Worm (Caenorhabditis elegans) whole organism, L1 larva: Measurements from ENCODE around the gene K12B6.4.
A peak's percentile ranks its signal among the peaks of the same experiment; 100 is the strongest.

ENCODE experiments used
- C04F5.9 ChIP-seq: sonication (generic microtip); optimal IDR thresholded peaks from 2 replicates; lab custom pipeline; 2016; ENCODE audit warnings: missing genetic modification characterization, missing compliant biosample characterization
- C34B4.2 ChIP-seq: sonication (generic microtip); optimal IDR thresholded peaks from 2 replicates; lab custom pipeline; 2017; ENCODE audit warnings: mild to moderate bottlenecking, missing genetic modification characterization, missing compliant biosample characterization
- F16B12.6 ChIP-seq: fragments of 150-350 bp; optimal IDR thresholded peaks from 2 replicates; lab custom pipeline; 2014; ENCODE audit warnings: missing biosample characterization, missing genetic modification characterization
- Y116A8C.19 ChIP-seq: sonication (generic microtip); optimal IDR thresholded peaks from 2 replicates; lab custom pipeline; 2016; ENCODE audit warnings: missing compliant biosample characterization, missing genetic modification characterization, borderline replicate concordance
- aha-1 ChIP-seq: fragments of 150-350 bp; optimal IDR thresholded peaks from 2 replicates; lab custom pipeline; 2014; ENCODE audit warnings: missing biosample characterization, missing genetic modification characterization
- aly-2 ChIP-seq: fragments of 150-350 bp; optimal IDR thresholded peaks from 2 replicates; lab custom pipeline; 2014; ENCODE audit warnings: missing biosample characterization, missing genetic modification characterization
- ceh-63 ChIP-seq: fragments of 200-800 bp; sonication (Bioruptor generic); optimal IDR thresholded peaks from 2 replicates; lab custom pipeline; 2018; ENCODE audit warnings: mild to moderate bottlenecking, missing genetic modification characterization, missing compliant biosample characterization
- ceh-8 ChIP-seq: fragments of 200-800 bp; sonication (Bioruptor generic); optimal IDR thresholded peaks from 2 replicates; lab custom pipeline; 2018; ENCODE audit warnings: mild to moderate bottlenecking, missing genetic modification characterization, moderate library complexity, missing compliant biosample characterization
- ceh-90 ChIP-seq: sonication (generic microtip); optimal IDR thresholded peaks from 2 replicates; lab custom pipeline; 2016; ENCODE audit warnings: missing genetic modification characterization, missing compliant biosample characterization
- efl-1 ChIP-seq, 4 experiments: fragments of 150-350 bp; optimal IDR thresholded peaks in 3 of 4; peaks in 1 of 4; 1 replicate in 1 of 4; 2 replicates in 3 of 4; lab custom pipeline; 2014; ENCODE audit warnings: missing biosample characterization in 2 of 4, missing genetic modification characterization in 2 of 4, missing genetic modification reagents in 2 of 4
- egl-13 ChIP-seq: sonication (generic microtip); optimal IDR thresholded peaks from 2 replicates; lab custom pipeline; 2016; ENCODE audit warnings: missing genotype, missing genetic modification reagents, missing genetic modification characterization, missing compliant biosample characterization
- egl-27 ChIP-seq, 2 experiments: fragments of 150-350 bp in 1 of 2; sonication (generic microtip); optimal IDR thresholded peaks; 3 replicates each; lab custom pipeline; 2017 to 2018; ENCODE audit warnings: missing biosample characterization in 2 of 2, missing genetic modification characterization in 2 of 2, missing genetic modification reagents in 2 of 2
- elt-2 ChIP-seq: sonication (generic microtip); optimal IDR thresholded peaks from 2 replicates; lab custom pipeline; 2016; ENCODE audit warnings: missing genetic modification characterization, mild to moderate bottlenecking, inconsistent platforms, missing compliant biosample characterization, missing genetic modification reagents
- elt-3 ChIP-seq, 6 experiments: fragments of 150-350 bp in 1 of 6; sonication (generic microtip); optimal IDR thresholded peaks; 2 replicates each; lab custom pipeline; 2017 to 2018; ENCODE audit warnings: missing biosample characterization in 6 of 6, missing genetic modification characterization in 6 of 6, inconsistent platforms in 1 of 6
- ets-5 ChIP-seq: fragments of 200-800 bp; sonication (Bioruptor generic); IDR thresholded peaks from 2 replicates; pipeline ENCODE4 v1.3.6; 2022; ENCODE audit warnings: missing genetic modification characterization, missing compliant biosample characterization
- fkh-10 ChIP-seq: sonication (generic microtip); optimal IDR thresholded peaks from 2 replicates; lab custom pipeline; 2017; ENCODE audit warnings: missing biosample characterization, missing genetic modification reagents, missing genetic modification characterization
- fkh-4 ChIP-seq: sonication (generic microtip); optimal IDR thresholded peaks from 2 replicates; lab custom pipeline; 2016; ENCODE audit warnings: missing compliant biosample characterization, missing genetic modification characterization, borderline replicate concordance
- fos-1 ChIP-seq: fragments of 150-350 bp; optimal IDR thresholded peaks from 2 replicates; lab custom pipeline; 2014; ENCODE audit warnings: missing biosample characterization, missing genetic modification characterization
- grh-1 ChIP-seq: fragments of 200-800 bp; sonication (Bioruptor generic); IDR thresholded peaks from 2 replicates; pipeline ENCODE4 v1.3.6; 2022; ENCODE audit warnings: missing genetic modification reagents, missing genetic modification characterization, missing compliant biosample characterization
- hlh-17 ChIP-seq: fragments of 200-800 bp; sonication (Bioruptor generic); optimal IDR thresholded peaks from 2 replicates; lab custom pipeline; 2018; ENCODE audit warnings: missing genetic modification characterization, mild to moderate bottlenecking, missing compliant biosample characterization, moderate library complexity, borderline replicate concordance
- hlh-4 ChIP-seq: sonication (generic microtip); optimal IDR thresholded peaks from 2 replicates; lab custom pipeline; 2016; ENCODE audit warnings: mild to moderate bottlenecking, missing genetic modification characterization, missing compliant biosample characterization
- hpl-2 ChIP-seq: fragments of 150-350 bp; optimal IDR thresholded peaks from 2 replicates; lab custom pipeline; 2014; ENCODE audit warnings: missing biosample characterization, missing genetic modification reagents, missing genetic modification characterization
- irx-1 ChIP-seq: sonication (generic microtip); optimal IDR thresholded peaks from 2 replicates; lab custom pipeline; 2016; ENCODE audit warnings: missing genetic modification characterization, missing compliant biosample characterization
- jun-1 ChIP-seq: fragments of 150-350 bp; optimal IDR thresholded peaks from 2 replicates; lab custom pipeline; 2014; ENCODE audit warnings: missing biosample characterization, missing genetic modification reagents, missing genetic modification characterization
- lin-14 ChIP-seq: fragments of 200-800 bp; sonication (Bioruptor generic); optimal IDR thresholded peaks from 2 replicates; lab custom pipeline; 2018; ENCODE audit warnings: mild to moderate bottlenecking, missing genetic modification characterization, moderate library complexity, missing compliant biosample characterization
- lin-35 ChIP-seq, 2 experiments: fragments of 150-350 bp; optimal IDR thresholded peaks; 2 replicates each; lab custom pipeline; 2014; ENCODE audit warnings: missing biosample characterization in 2 of 2, missing genetic modification characterization in 2 of 2, missing genetic modification reagents in 2 of 2
- lin-39 ChIP-seq: fragments of 150-350 bp; optimal IDR thresholded peaks from 2 replicates; lab custom pipeline; 2014; ENCODE audit warnings: missing biosample characterization, missing genetic modification reagents, missing genetic modification characterization
- mdl-1 ChIP-seq, 2 experiments: fragments of 150-350 bp; optimal IDR thresholded peaks; 2 replicates each; lab custom pipeline; 2014 to 2017; ENCODE audit warnings: missing biosample characterization in 2 of 2, missing genetic modification characterization in 2 of 2, inconsistent platforms in 1 of 2
- mep-1 ChIP-seq: fragments of 150-350 bp; optimal IDR thresholded peaks from 2 replicates; lab custom pipeline; 2014; ENCODE audit warnings: missing biosample characterization, missing genetic modification characterization
- nhr-12 ChIP-seq: sonication (generic microtip); optimal IDR thresholded peaks from 2 replicates; lab custom pipeline; 2017; ENCODE audit warnings: missing biosample characterization, missing genetic modification characterization
- nhr-237 ChIP-seq: fragments of 150-350 bp; optimal IDR thresholded peaks from 2 replicates; lab custom pipeline; 2014; ENCODE audit warnings: missing biosample characterization, missing genetic modification characterization
- nhr-28 ChIP-seq: fragments of 150-350 bp; optimal IDR thresholded peaks from 2 replicates; lab custom pipeline; 2014; ENCODE audit warnings: missing biosample characterization, missing genetic modification characterization
- nhr-84 ChIP-seq: sonication (generic microtip); optimal IDR thresholded peaks from 2 replicates; lab custom pipeline; 2017; ENCODE audit warnings: missing biosample characterization, missing genetic modification characterization
- nhr-90 ChIP-seq: sonication (generic microtip); optimal IDR thresholded peaks from 2 replicates; lab custom pipeline; 2016; ENCODE audit warnings: mild to moderate bottlenecking, missing genetic modification characterization, missing compliant biosample characterization; ENCODE audit not compliant: poor library complexity
- pax-3 ChIP-seq: fragments of 200-800 bp; sonication (Bioruptor generic); optimal IDR thresholded peaks from 2 replicates; lab custom pipeline; 2018; ENCODE audit warnings: mild to moderate bottlenecking, missing genetic modification characterization, moderate library complexity, missing compliant biosample characterization
- rnt-1 ChIP-seq: sonication (generic microtip); optimal IDR thresholded peaks from 2 replicates; lab custom pipeline; 2016; ENCODE audit warnings: mild to moderate bottlenecking, missing genetic modification characterization, moderate library complexity, missing compliant biosample characterization
- skn-1 ChIP-seq: fragments of 150-350 bp; optimal IDR thresholded peaks from 2 replicates; lab custom pipeline; 2014; ENCODE audit warnings: missing biosample characterization, missing genetic modification characterization
- sox-4 ChIP-seq: sonication (generic microtip); optimal IDR thresholded peaks from 2 replicates; lab custom pipeline; 2016; ENCODE audit warnings: missing genetic modification characterization, missing compliant biosample characterization
- sptf-1 ChIP-seq: fragments of 150-350 bp; optimal IDR thresholded peaks from 2 replicates; lab custom pipeline; 2014; ENCODE audit warnings: missing biosample characterization, missing genetic modification characterization
- sup-37 ChIP-seq: fragments of 200-800 bp; sonication (Bioruptor generic); optimal IDR thresholded peaks from 2 replicates; lab custom pipeline; 2018; ENCODE audit warnings: mild to moderate bottlenecking, missing genetic modification characterization, missing compliant biosample characterization
- tbx-2 ChIP-seq: sonication (generic microtip); optimal IDR thresholded peaks from 2 replicates; lab custom pipeline; 2016; ENCODE audit warnings: missing genetic modification characterization, missing compliant biosample characterization
- unc-98 ChIP-seq: fragments of 200-800 bp; sonication (Bioruptor generic); IDR thresholded peaks from 2 replicates; pipeline ENCODE4 v1.3.6; 2022; ENCODE audit warnings: missing genetic modification characterization, missing compliant biosample characterization
- xbp-1 ChIP-seq: sonication (generic microtip); optimal IDR thresholded peaks from 2 replicates; lab custom pipeline; 2016; ENCODE audit warnings: missing genetic modification characterization, missing compliant biosample characterization
- zag-1 ChIP-seq: fragments of 150-350 bp; optimal IDR thresholded peaks from 2 replicates; lab custom pipeline; 2014; ENCODE audit warnings: missing biosample characterization, missing genetic modification characterization
- ztf-4 ChIP-seq: fragments of 150-350 bp; optimal IDR thresholded peaks from 2 replicates; lab custom pipeline; 2014; ENCODE audit warnings: missing biosample characterization, missing genetic modification characterization

K12B6.4 gene

DNA sequence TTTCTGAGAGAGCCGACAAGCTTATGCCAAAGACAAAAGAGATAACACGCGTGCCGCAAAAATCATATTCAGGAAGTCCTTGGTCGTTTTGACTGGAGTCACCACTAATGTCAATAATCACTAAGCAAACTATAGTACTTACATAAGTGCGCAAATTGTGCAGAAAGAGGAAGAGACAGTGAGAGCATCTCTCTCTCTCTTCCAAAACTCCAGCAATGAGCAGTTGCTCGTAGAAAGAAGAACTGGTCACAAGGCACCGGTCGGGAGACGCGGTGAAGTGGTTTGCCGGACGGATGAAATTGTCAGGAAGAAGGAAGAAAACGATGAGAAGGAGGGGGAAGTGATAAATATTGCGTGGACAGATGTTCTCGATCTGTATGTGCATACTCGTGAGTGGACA, 11.0 kb downstream of the K12B6.4 start:
- no peak for TF ChIP-seq tbx-2 (tag; lab: Kevin White, UChicago)
- TF ChIP-seq mep-1 (tag; lab: Kevin White, UChicago), result peak; percentile 3
- no peak for TF ChIP-seq egl-13 (tag; lab: Kevin White, UChicago)
- TF ChIP-seq Y116A8C.19, result no peak
- TF ChIP-seq ceh-63 (GFP tag; lab: Kevin White, UChicago), result no peak
- no peak for TF ChIP-seq irx-1
- TF ChIP-seq ets-5, result no peak
- TF ChIP-seq C04F5.9 (tag; lab: Kevin White, UChicago), result no peak
- no peak for TF ChIP-seq hlh-4 (tag; lab: Kevin White, UChicago)
- no peak for TF ChIP-seq skn-1 (tag; lab: Kevin White, UChicago)
- TF ChIP-seq hpl-2 (GFP tag; lab: Kevin White, UChicago), result no peak
- TF ChIP-seq ztf-4, result no peak
- no peak for TF ChIP-seq efl-1 (optimal IDR thresholded peaks at IDR 0.05; lab: Kevin White, UChicago)
- TF ChIP-seq efl-1 (GFP tag; optimal IDR thresholded peaks at IDR 0.05 in 1 of 2; lab: Kevin White, UChicago), result peak in 1 of 2 experiments; percentile 83
- no peak for TF ChIP-seq fos-1 (tag; lab: Kevin White, UChicago)
- no peak for TF ChIP-seq lin-39
- peak; percentile 41 for TF ChIP-seq lin-14 (GFP tag; lab: Kevin White, UChicago)
- no peak for TF ChIP-seq lin-35 (GFP tag; optimal IDR thresholded peaks at IDR 0.05; lab: Kevin White, UChicago)
- TF ChIP-seq nhr-237 (tag; lab: Kevin White, UChicago), result no peak
- TF ChIP-seq egl-27 (tag; optimal IDR thresholded peaks at IDR 0.05; lab: Kevin White, UChicago), result no peak
- no peak for TF ChIP-seq nhr-12 (tag; lab: Kevin White, UChicago)
- TF ChIP-seq xbp-1 (tag; lab: Kevin White, UChicago), result no peak
- no peak for TF ChIP-seq nhr-84 (tag; lab: Kevin White, UChicago)
- TF ChIP-seq sox-4 (tag; lab: Kevin White, UChicago), result no peak
- no peak for TF ChIP-seq sup-37 (GFP tag; lab: Kevin White, UChicago)
- no peak for TF ChIP-seq aha-1 (tag; lab: Kevin White, UChicago)
- no peak for TF ChIP-seq pax-3 (tag; lab: Kevin White, UChicago)
- TF ChIP-seq rnt-1 (tag; lab: Kevin White, UChicago), result peak; percentile 32
- TF ChIP-seq zag-1 (tag; lab: Kevin White, UChicago), result no peak
- TF ChIP-seq ceh-8 (GFP tag; lab: Kevin White, UChicago), result no peak

DNA sequence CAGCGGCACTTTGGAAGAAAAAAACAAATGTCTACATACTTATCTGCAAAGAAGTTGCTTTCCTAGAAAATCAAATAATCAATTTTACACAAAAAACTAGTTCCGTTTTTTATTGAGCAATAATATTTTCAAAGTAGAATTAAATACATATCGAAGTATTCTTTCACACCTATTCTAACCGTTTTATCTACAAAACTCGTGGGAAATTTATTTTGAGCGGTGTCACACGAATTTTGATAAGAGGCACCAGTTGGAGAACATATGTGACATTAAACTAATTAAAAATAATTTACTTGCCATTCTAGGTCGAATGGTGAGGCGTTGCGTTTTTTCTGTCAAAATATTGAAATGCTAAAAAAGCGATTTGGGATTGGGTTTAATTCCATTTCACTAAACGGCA, 12.1 kb downstream of the K12B6.4 start:
- no peak for TF ChIP-seq irx-1
- TF ChIP-seq elt-2, result peak; percentile 47
- TF ChIP-seq hlh-17 (GFP tag; lab: Kevin White, UChicago), result no peak
- TF ChIP-seq, all 84 proteins: peak for 1

DNA sequence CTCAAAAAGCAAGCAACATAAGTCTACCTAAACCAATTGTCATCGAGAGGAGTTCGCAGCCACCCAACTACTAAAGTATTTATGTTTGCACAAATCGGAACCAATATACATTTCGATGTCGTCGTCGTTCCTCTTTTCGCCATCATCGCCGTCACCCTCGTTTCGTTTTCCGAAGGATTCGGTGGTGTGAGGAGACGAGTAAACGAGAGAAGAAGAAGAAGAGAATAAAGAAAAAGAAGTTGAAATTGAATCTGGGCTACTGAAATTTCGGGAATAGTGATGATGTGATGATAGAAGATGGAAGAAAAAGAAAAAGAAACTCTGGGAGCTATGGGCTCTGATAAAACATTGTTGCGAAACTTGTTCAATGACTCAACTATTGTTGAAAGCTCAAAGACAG, 12.5 kb downstream of the K12B6.4 start:
- TF ChIP-seq aly-2 (tag; lab: Kevin White, UChicago), result no peak
- no peak for TF ChIP-seq grh-1
- no peak for TF ChIP-seq C34B4.2 (tag; lab: Kevin White, UChicago)
- peak; percentile 23 for TF ChIP-seq lin-14 (GFP tag; lab: Kevin White, UChicago)

DNA sequence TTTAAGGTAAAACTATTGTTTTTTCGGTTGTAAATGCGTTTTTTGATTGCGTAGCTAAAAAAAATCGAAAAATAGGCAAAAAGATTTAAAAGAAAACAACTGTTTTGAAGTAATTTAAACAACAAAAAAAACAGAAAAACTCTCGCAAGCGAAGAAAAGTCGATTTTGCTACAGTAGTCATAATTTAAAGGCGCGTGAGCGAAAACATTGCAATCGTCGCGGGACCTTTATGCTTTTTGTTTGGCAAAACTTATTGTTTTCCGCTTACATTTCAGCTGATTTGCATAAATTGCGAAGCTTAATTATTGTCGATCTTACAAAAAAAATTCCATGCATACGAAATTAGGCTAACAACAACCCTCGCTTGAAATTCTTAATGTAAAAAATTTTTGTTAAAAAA, 13.1 kb downstream of the K12B6.4 start:
- no peak for TF ChIP-seq sptf-1 (tag; lab: Kevin White, UChicago)
- no peak for TF ChIP-seq nhr-237 (tag; lab: Kevin White, UChicago)
- no peak for TF ChIP-seq pax-3 (tag; lab: Kevin White, UChicago)
- no peak for TF ChIP-seq rnt-1 (tag; lab: Kevin White, UChicago)
- no peak for TF ChIP-seq elt-3 (tag; optimal IDR thresholded peaks at IDR 0.05; lab: Kevin White, UChicago)
- TF ChIP-seq unc-98 (GFP tag; lab: Robert Waterston, UW), result no peak
- no peak for TF ChIP-seq fos-1 (tag; lab: Kevin White, UChicago)
- TF ChIP-seq skn-1 (tag; lab: Kevin White, UChicago), result no peak
- TF ChIP-seq tbx-2 (tag; lab: Kevin White, UChicago), result no peak
- no peak for TF ChIP-seq ceh-90
- TF ChIP-seq fkh-10 (GFP tag; lab: Kevin White, UChicago), result no peak
- TF ChIP-seq fkh-4, result no peak
- TF ChIP-seq sup-37 (GFP tag; lab: Kevin White, UChicago), result no peak
- no peak for TF ChIP-seq Y116A8C.19
- no peak for TF ChIP-seq F16B12.6 (tag; lab: Kevin White, UChicago)
- no peak for TF ChIP-seq nhr-90 (tag; lab: Kevin White, UChicago)
- TF ChIP-seq nhr-28, result no peak
- TF ChIP-seq grh-1, result no peak
- no peak for TF ChIP-seq mdl-1 (tag; optimal IDR thresholded peaks at IDR 0.05; lab: Kevin White, UChicago)
- TF ChIP-seq jun-1 (tag; lab: Kevin White, UChicago), result no peak
